Fruit fly (Drosophila melanogaster) whole organism, embryonic: Measurements from ENCODE around the gene CG3036.
A peak's percentile ranks its signal among the peaks of the same experiment; 100 is the strongest.

Experiments used
- CG10267 ChIP-seq: fragments of 200-800 bp; sonication (Bioruptor generic); optimal IDR thresholded peaks from 2 replicates; lab custom pipeline; 2018; ENCODE audit warnings: missing biosample characterization, mild to moderate bottlenecking, missing genetic modification characterization, moderate library complexity
- CG12391 ChIP-seq: fragments of 200-800 bp; sonication (Bioruptor generic); optimal IDR thresholded peaks from 3 replicates; lab custom pipeline; 2018; ENCODE audit warnings: missing biosample characterization, mild to moderate bottlenecking, missing genetic modification characterization, moderate library complexity
- CG12942 ChIP-seq: fragments of 200-800 bp; sonication (Bioruptor generic); optimal IDR thresholded peaks from 3 replicates; lab custom pipeline; 2016; ENCODE audit warnings: missing biosample characterization, missing genetic modification characterization
- CG13296 ChIP-seq: fragments of 200-800 bp; sonication (Bioruptor generic); optimal IDR thresholded peaks from 3 replicates; lab custom pipeline; 2018; ENCODE audit warnings: missing biosample characterization, mild to moderate bottlenecking, missing genetic modification characterization
- CG14710 ChIP-seq: fragments of 200-800 bp; sonication (Bioruptor generic); optimal IDR thresholded peaks from 3 replicates; lab custom pipeline; 2019; ENCODE audit warnings: missing biosample characterization, mild to moderate bottlenecking, missing genetic modification characterization, moderate library complexity
- CG16813 ChIP-seq: fragments of 200-800 bp; sonication (Bioruptor generic); IDR thresholded peaks from 3 replicates; pipeline ENCODE4 v1.3.6; 2022; ENCODE audit warnings: missing biosample characterization, missing genetic modification characterization; ENCODE audit not compliant: partially characterized antibody
- CG16863 ChIP-seq: fragments of 200-800 bp; sonication (Bioruptor generic); optimal IDR thresholded peaks from 3 replicates; lab custom pipeline; 2016; ENCODE audit warnings: missing biosample characterization, missing genetic modification characterization
- CG2116 ChIP-seq: fragments of 200-800 bp; sonication (Bioruptor generic); optimal IDR thresholded peaks from 3 replicates; lab custom pipeline; 2018; ENCODE audit warnings: missing biosample characterization, mild to moderate bottlenecking, missing genetic modification characterization
- CG2120 ChIP-seq: fragments of 200-800 bp; sonication (Bioruptor generic); optimal IDR thresholded peaks from 3 replicates; lab custom pipeline; 2016; ENCODE audit warnings: missing biosample characterization, missing genetic modification characterization
- CG2129 ChIP-seq: fragments of 200-800 bp; sonication (Bioruptor generic); IDR thresholded peaks from 2 replicates; pipeline ENCODE4 v1.3.6; 2022; ENCODE audit warnings: missing biosample characterization, missing genetic modification characterization; ENCODE audit not compliant: partially characterized antibody
- CG30403 ChIP-seq: fragments of 200-800 bp; sonication (Bioruptor generic); optimal IDR thresholded peaks from 3 replicates; lab custom pipeline; 2016; ENCODE audit warnings: missing biosample characterization, missing genetic modification characterization
- CG31224 ChIP-seq: fragments of 200-800 bp; sonication (Bioruptor generic); IDR thresholded peaks from 2 replicates; pipeline ENCODE4 v1.3.6; 2022; ENCODE audit warnings: missing biosample characterization, missing genetic modification characterization
- CG3847 ChIP-seq: fragments of 200-800 bp; sonication (Bioruptor generic); IDR thresholded peaks from 2 replicates; pipeline ENCODE4 v1.3.6; 2022; ENCODE audit warnings: missing biosample characterization, missing genetic modification characterization
- CG4730 ChIP-seq: fragments of 200-800 bp; sonication (Bioruptor generic); IDR thresholded peaks from 2 replicates; pipeline ENCODE4 v1.3.6; 2022; ENCODE audit warnings: missing biosample characterization, missing genetic modification characterization
- CG6689 ChIP-seq: fragments of 200-800 bp; sonication (Bioruptor generic); IDR thresholded peaks from 2 replicates; pipeline ENCODE4 v1.3.6; 2022; ENCODE audit warnings: missing biosample characterization, missing genetic modification characterization
- CG8290 ChIP-seq, 3 experiments: fragments of 200-800 bp; sonication (Bioruptor generic); optimal IDR thresholded peaks; 2 replicates each; lab custom pipeline; 2016 to 2019; ENCODE audit warnings: missing biosample characterization in 3 of 3, missing genetic modification characterization in 3 of 3, mild to moderate bottlenecking in 2 of 3, moderate library complexity in 1 of 3
- CG9797 ChIP-seq: fragments of 200-800 bp; sonication (Bioruptor generic); optimal IDR thresholded peaks from 3 replicates; lab custom pipeline; 2018; ENCODE audit warnings: missing biosample characterization, mild to moderate bottlenecking, missing genetic modification characterization
- Dfd ChIP-seq, 2 experiments: fragments of >200 bp; optimal IDR thresholded peaks; 2 replicates each; lab custom pipeline; 2017; ENCODE audit warnings: missing biosample characterization in 2 of 2, missing genetic modification characterization in 2 of 2
- Doc3 ChIP-seq: fragments of 200-800 bp; sonication (Bioruptor generic); IDR thresholded peaks from 3 replicates; pipeline ENCODE4 v1.3.6; 2022; ENCODE audit warnings: missing biosample characterization, missing genetic modification characterization; ENCODE audit not compliant: partially characterized antibody
- Elba2 ChIP-seq: fragments of 200-800 bp; sonication (Bioruptor generic); optimal IDR thresholded peaks from 3 replicates; lab custom pipeline; 2016; ENCODE audit warnings: missing biosample characterization, missing genetic modification characterization
- Ets97D ChIP-seq: fragments of 200-800 bp; sonication (Bioruptor generic); optimal IDR thresholded peaks from 3 replicates; lab custom pipeline; 2016; ENCODE audit warnings: missing biosample characterization, missing genetic modification characterization
- HLH4C ChIP-seq: fragments of 200-800 bp; sonication (Bioruptor generic); IDR thresholded peaks from 3 replicates; pipeline ENCODE4 v1.3.6; 2022; ENCODE audit warnings: missing biosample characterization, missing genetic modification characterization; ENCODE audit not compliant: partially characterized antibody
- Lhr ChIP-seq: fragments of 200-800 bp; sonication (Bioruptor generic); optimal IDR thresholded peaks from 3 replicates; lab custom pipeline; 2017; ENCODE audit warnings: mild to moderate bottlenecking, missing biosample characterization, missing genetic modification reagents, missing genetic modification characterization
- Myb ChIP-seq: fragments of 200-800 bp; sonication (Bioruptor generic); optimal IDR thresholded peaks from 2 replicates; lab custom pipeline; 2016; ENCODE audit warnings: missing biosample characterization, missing genetic modification characterization
- Opbp ChIP-seq: fragments of 200-800 bp; sonication (Bioruptor generic); IDR thresholded peaks from 3 replicates; pipeline ENCODE4 v1.3.6; 2022; ENCODE audit warnings: missing biosample characterization, missing genetic modification characterization; ENCODE audit not compliant: partially characterized antibody
- Scr ChIP-seq: fragments of 200-800 bp; sonication (Bioruptor generic); IDR thresholded peaks from 2 replicates; pipeline ENCODE4 v1.3.6; 2022; ENCODE audit warnings: missing biosample characterization, missing genetic modification characterization; ENCODE audit not compliant: partially characterized antibody
- Sry-δ ChIP-seq: fragments of 200-800 bp; sonication (Bioruptor generic); optimal IDR thresholded peaks from 2 replicates; lab custom pipeline; 2016; ENCODE audit warnings: missing biosample characterization, missing genetic modification characterization
- Trl ChIP-seq, 3 experiments: fragments of >200 bp in 2 of 3; fragments of 200-800 bp in 1 of 3; sonication (Bioruptor generic) in 1 of 3; optimal IDR thresholded peaks; 2 replicates in 1 of 3; 3 replicates in 2 of 3; lab custom pipeline; 2016 to 2017; ENCODE audit warnings: missing biosample characterization in 1 of 3, missing genetic modification characterization in 1 of 3
- YL-1 ChIP-seq: fragments of 200-800 bp; sonication (Bioruptor generic); optimal IDR thresholded peaks from 3 replicates; lab custom pipeline; 2017; ENCODE audit warnings: missing biosample characterization, mild to moderate bottlenecking, missing genetic modification characterization
- amos ChIP-seq: fragments of 200-800 bp; sonication (Bioruptor generic); IDR thresholded peaks from 2 replicates; pipeline ENCODE4 v1.3.6; 2022; ENCODE audit warnings: missing biosample characterization, missing genetic modification characterization; ENCODE audit not compliant: partially characterized antibody
- bbx ChIP-seq: fragments of 200-800 bp; sonication (Bioruptor generic); IDR thresholded peaks from 2 replicates; pipeline ENCODE4 v1.3.6; 2022; ENCODE audit warnings: missing biosample characterization, missing genetic modification characterization; ENCODE audit not compliant: partially characterized antibody
- bcd ChIP-seq: fragments of 200-800 bp; sonication (Bioruptor generic); optimal IDR thresholded peaks from 2 replicates; lab custom pipeline; 2017; ENCODE audit warnings: missing biosample characterization, mild to moderate bottlenecking, missing genetic modification characterization
- chn ChIP-seq: fragments of 200-800 bp; sonication (Bioruptor generic); optimal IDR thresholded peaks from 2 replicates; lab custom pipeline; 2016; ENCODE audit warnings: missing biosample characterization, missing genetic modification characterization
- emc ChIP-seq: fragments of 200-800 bp; sonication (Bioruptor generic); optimal IDR thresholded peaks from 2 replicates; lab custom pipeline; 2016; ENCODE audit warnings: missing biosample characterization, missing genetic modification characterization
- eve ChIP-seq, 2 experiments: fragments of >200 bp; optimal IDR thresholded peaks; 2 replicates each; lab custom pipeline; 2017; ENCODE audit warnings: missing biosample characterization in 2 of 2, missing genetic modification characterization in 2 of 2
- fd96Cb ChIP-seq: fragments of 200-800 bp; sonication (Bioruptor generic); optimal IDR thresholded peaks from 2 replicates; lab custom pipeline; 2018; ENCODE audit warnings: missing biosample characterization, mild to moderate bottlenecking, missing genetic modification characterization, moderate library complexity
- ftz-f1 ChIP-seq: fragments of 200-800 bp; sonication (Bioruptor generic); optimal IDR thresholded peaks from 2 replicates; lab custom pipeline; 2016; ENCODE audit warnings: missing biosample characterization, missing genetic modification characterization
- hbn ChIP-seq: fragments of 200-800 bp; sonication (Bioruptor generic); IDR thresholded peaks from 2 replicates; pipeline ENCODE4 v1.3.6; 2022; ENCODE audit warnings: missing biosample characterization, missing genetic modification characterization; ENCODE audit not compliant: partially characterized antibody
- lbe ChIP-seq: fragments of 200-800 bp; sonication (Bioruptor generic); optimal IDR thresholded peaks from 2 replicates; lab custom pipeline; 2016; ENCODE audit warnings: missing biosample characterization, mild to moderate bottlenecking, missing genetic modification characterization
- lilli ChIP-seq: fragments of 200-800 bp; sonication (Bioruptor generic); optimal IDR thresholded peaks from 3 replicates; lab custom pipeline; 2016; ENCODE audit warnings: missing biosample characterization, missing genetic modification characterization
- nmo ChIP-seq: fragments of 200-800 bp; sonication (Bioruptor generic); optimal IDR thresholded peaks from 2 replicates; lab custom pipeline; 2018; ENCODE audit warnings: missing biosample characterization, mild to moderate bottlenecking, missing genetic modification characterization, moderate library complexity
- phol ChIP-seq: fragments of 200-800 bp; sonication (Bioruptor generic); optimal IDR thresholded peaks from 3 replicates; lab custom pipeline; 2018; ENCODE audit warnings: missing biosample characterization, mild to moderate bottlenecking, missing genetic modification characterization, moderate library complexity
- psq ChIP-seq: fragments of 200-800 bp; sonication (Bioruptor generic); optimal IDR thresholded peaks from 2 replicates; lab custom pipeline; 2017; ENCODE audit warnings: missing biosample characterization, missing genetic modification characterization
- rib ChIP-seq: fragments of 200-800 bp; sonication (Bioruptor generic); IDR thresholded peaks from 2 replicates; pipeline ENCODE4 v1.3.6; 2022; ENCODE audit warnings: missing biosample characterization, missing genetic modification characterization
- sens ChIP-seq: fragments of 200-800 bp; sonication (Bioruptor generic); peaks from one replicate; lab custom pipeline; 2016; ENCODE audit warnings: missing biosample characterization, missing genetic modification characterization
- stwl ChIP-seq: fragments of 200-800 bp; sonication (Bioruptor generic); optimal IDR thresholded peaks from 3 replicates; lab custom pipeline; 2018; ENCODE audit warnings: missing biosample characterization, mild to moderate bottlenecking, missing genetic modification characterization, moderate library complexity
- tna ChIP-seq: fragments of 200-800 bp; sonication (Bioruptor generic); IDR thresholded peaks from 2 replicates; pipeline ENCODE4 v1.3.6; 2022; ENCODE audit warnings: missing biosample characterization, missing genetic modification characterization; ENCODE audit not compliant: partially characterized antibody
- trem ChIP-seq: fragments of 200-800 bp; optimal IDR thresholded peaks from 3 replicates; lab custom pipeline; 2019; ENCODE audit warnings: missing biosample characterization, mild to moderate bottlenecking, missing genetic modification characterization, moderate library complexity
- wek ChIP-seq: fragments of 200-800 bp; sonication (Bioruptor generic); optimal IDR thresholded peaks from 3 replicates; lab custom pipeline; 2018; ENCODE audit warnings: missing biosample characterization, mild to moderate bottlenecking, missing genetic modification characterization, moderate library complexity

CG3036 gene

dm6 chr2L:4883023-4883392 lies 8.9 kb upstream of the CG3036 start, which contains the start of the genes Cf2 and CG3008 (continued):
- peak; percentile 65 for TF ChIP-seq bbx (GFP tag; lab: Robert Waterston, UW)
- peak; percentile 67 for TF ChIP-seq stwl
- TF ChIP-seq CG6689 (GFP tag; lab: Robert Waterston, UW), result no peak
- TF ChIP-seq Opbp (GFP tag; lab: Robert Waterston, UW), result peak; percentile 72
- no peak for TF ChIP-seq CG12942 (GFP tag; lab: Kevin White, UChicago)
- TF ChIP-seq CG16863 (GFP tag; lab: Kevin White, UChicago), result peak; percentile 100
- TF ChIP-seq CG2120 (GFP tag; lab: Kevin White, UChicago), result peak; percentile 1
- TF ChIP-seq Scr (GFP tag; lab: Robert Waterston, UW), result peak; percentile 90
- TF ChIP-seq CG8290 (GFP tag; optimal IDR thresholded peaks at IDR 0.05; lab: Kevin White, UChicago), result peak; percentile 14
- TF ChIP-seq CG8290 (tag; optimal IDR thresholded peaks at IDR 0.05; lab: Kevin White, UChicago), result no peak
- TF ChIP-seq Sry-δ, result peak; percentile 93
- no peak for TF ChIP-seq Dfd (GFP tag; optimal IDR thresholded peaks at IDR 0.05; lab: Kevin White, UChicago)
- peak; percentile 14 for TF ChIP-seq Lhr (GFP tag; lab: Kevin White, UChicago)
- TF ChIP-seq chn (GFP tag; lab: Kevin White, UChicago), result no peak
- TF ChIP-seq tna (GFP tag; lab: Robert Waterston, UW), result peak; percentile 70; the same call in 1 of the 2 replicates
- peak; percentile 40 for TF ChIP-seq CG12391 (tag; lab: Kevin White, UChicago)
- TF ChIP-seq CG14710, result peak; percentile 74
- TF ChIP-seq lbe (GFP tag; lab: Kevin White, UChicago), result peak; percentile 12
- peak; percentile 9 for TF ChIP-seq lilli (GFP tag; lab: Kevin White, UChicago)
- TF ChIP-seq ftz-f1 (GFP tag; lab: Kevin White, UChicago), result peak; percentile 35
- TF ChIP-seq CG4730 (GFP tag; lab: Robert Waterston, UW), result no peak
- peak; percentile 19 for TF ChIP-seq CG30403
- TF ChIP-seq hbn, result peak; percentile 60; the same call in 1 of the 2 replicates
- peak; percentile 88 for TF ChIP-seq HLH4C (GFP tag; lab: Robert Waterston, UW)
- TF ChIP-seq Myb (GFP tag; lab: Kevin White, UChicago), result peak; percentile 33
- TF ChIP-seq CG9797 (GFP tag; lab: Kevin White, UChicago), result peak; percentile 42
- TF ChIP-seq trem (tag; lab: Kevin White, UChicago), result peak; percentile 78
- TF ChIP-seq sens, result peak; percentile 87
- TF ChIP-seq CG2116 (GFP tag; lab: Kevin White, UChicago), result peak; percentile 87
- TF ChIP-seq fd96Cb, result no peak
- no peak for TF ChIP-seq eve (GFP tag; optimal IDR thresholded peaks at IDR 0.05; lab: Kevin White, UChicago)
- no peak for TF ChIP-seq Trl (optimal IDR thresholded peaks at IDR 0.05; lab: Kevin White, UChicago)
- TF ChIP-seq Trl (GFP tag; optimal IDR thresholded peaks at IDR 0.05; lab: Kevin White, UChicago), result no peak
- no peak for TF ChIP-seq CG13296 (GFP tag; lab: Kevin White, UChicago)
- no peak for TF ChIP-seq emc (GFP tag; lab: Kevin White, UChicago)
- peak; percentile 93 for TF ChIP-seq YL-1 (GFP tag; lab: Kevin White, UChicago)
- TF ChIP-seq CG3847 (GFP tag; lab: Robert Waterston, UW), result peak; percentile 44; the same call in 1 of the 2 replicates
- TF ChIP-seq CG16813, result peak; percentile 89
- TF ChIP-seq Doc3, result peak; percentile 79
- no peak for TF ChIP-seq CG31224 (GFP tag; lab: Robert Waterston, UW)
- peak; percentile 45 for TF ChIP-seq Elba2 (GFP tag; lab: Kevin White, UChicago)
- TF ChIP-seq rib (GFP tag; lab: Robert Waterston, UW), result no peak
- peak; percentile 83 for TF ChIP-seq amos
- peak; percentile 50 for TF ChIP-seq phol
- peak; percentile 0 for TF ChIP-seq psq
- TF ChIP-seq bcd, result no peak
- peak; percentile 64 for TF ChIP-seq CG10267 (tag; lab: Kevin White, UChicago)
- peak; percentile 72 for TF ChIP-seq CG2129 (GFP tag; lab: Robert Waterston, UW)
- peak; percentile 72 for TF ChIP-seq Ets97D
- TF ChIP-seq nmo, result peak; percentile 57
- TF ChIP-seq wek, result no peak
